Fruit fly (Drosophila melanogaster): ENCODE results near the gene SmydA-9.

The SmydA-9 gene

dm6 chrX:9220434-9220833 lies 9.7 kb upstream of the SmydA-9 start:
- TF ChIP-seq noc (tag; optimal IDR thresholded peaks at IDR 0.05) = no peak

- TF ChIP-seq noc (tag; optimal IDR thresholded peaks at IDR 0.05) = no peak
These were observed 5.9 kb upstream of the SmydA-9 start, which contains the start of gene CG15369 for dm6 chrX:9216572-9216971. CG15369 (plus strand) TSS chrX:9216872.

dm6 chrX:9215485-9215884 lies 4.8 kb upstream of the SmydA-9 start, which contains the start of gene CG15368:
CG15368 (plus strand) TSS chrX:9215785.
- TF ChIP-seq noc (tag; optimal IDR thresholded peaks at IDR 0.05) = no peak

dm6 chrX:9214576-9214975 lies 3.9 kb upstream of the SmydA-9 start, which contains the start of gene Obp8a:
Obp8a (plus strand) TSS chrX:9214876.
- no peak for TF ChIP-seq noc (tag; optimal IDR thresholded peaks at IDR 0.05)

- peak; percentile 91 for TF ChIP-seq noc (tag; optimal IDR thresholded peaks at IDR 0.05)
These were observed 8.6 kb downstream of the SmydA-9 start for dm6 chrX:9201866-9202681.

dm6 chrX:9201080-9201479 lies 9.6 kb downstream of the SmydA-9 start:
- no peak for TF ChIP-seq noc (tag; optimal IDR thresholded peaks at IDR 0.05)

- TF ChIP-seq noc (tag; optimal IDR thresholded peaks at IDR 0.05) = no peak
These were observed 10.5 kb downstream of the SmydA-9 start for dm6 chrX:9200234-9200633.

dm6 chrX:9196362-9196761 lies 14.3 kb downstream of the SmydA-9 start, which contains the start of gene CG12118:
CG12118 (minus strand) TSS chrX:9196414.
- TF ChIP-seq noc (tag; optimal IDR thresholded peaks at IDR 0.05) = peak; percentile 68

- no peak for TF ChIP-seq noc (tag; optimal IDR thresholded peaks at IDR 0.05)
These were observed 15.4 kb downstream of the SmydA-9 start for dm6 chrX:9195311-9195710.

dm6 chrX:9193604-9194003 lies 17.1 kb downstream of the SmydA-9 start, which contains the start of gene CG12106:
CG12106 (plus strand) TSS chrX:9193898.
- TF ChIP-seq noc (tag; optimal IDR thresholded peaks at IDR 0.05) = peak; percentile 30

dm6 chrX:9192429-9192828 lies 18.3 kb downstream of the SmydA-9 start, which contains the start of gene CG12056:
CG12056 (plus strand) TSS chrX:9192669.
- TF ChIP-seq noc (tag; optimal IDR thresholded peaks at IDR 0.05) = no peak

dm6 chrX:9191357-9191756 lies 19.3 kb downstream of the SmydA-9 start, which contains the start of gene CG12057:
CG12057 (plus strand) TSS chrX:9191657.
- no peak for TF ChIP-seq noc (tag; optimal IDR thresholded peaks at IDR 0.05)

dm6 chrX:9190555-9191184 lies 20.0 kb downstream of the SmydA-9 start, which contains the start of gene CG12115:
CG12115 (minus strand) TSS chrX:9190605.
- TF ChIP-seq noc (tag; optimal IDR thresholded peaks at IDR 0.05) = no peak

- TF ChIP-seq noc (tag; optimal IDR thresholded peaks at IDR 0.05) = no peak
These were observed 23.3 kb downstream of the SmydA-9 start for dm6 chrX:9187429-9187828.

dm6 chrX:9168273-9168672 lies 42.4 kb downstream of the SmydA-9 start:
- no peak for TF ChIP-seq noc (tag; optimal IDR thresholded peaks at IDR 0.05)

Data from whole organism, larva.